Worm (Caenorhabditis elegans) whole organism, early embryonic: ENCODE measurements around the gene Y26E6A.3.

Experiments used
- B0310.2 ChIP-seq: sonication (generic microtip); optimal IDR thresholded peaks from 2 replicates; lab custom pipeline; 2016; ENCODE audit warnings: mild to moderate bottlenecking, missing genetic modification characterization, missing compliant biosample characterization
- aly-1 ChIP-seq: sonication (generic microtip); optimal IDR thresholded peaks from 2 replicates; lab custom pipeline; 2016; ENCODE audit warnings: missing genetic modification characterization, missing compliant biosample characterization
- ama-1 ChIP-seq: fragments of 150-350 bp; optimal IDR thresholded peaks from 2 replicates; lab custom pipeline; 2014
- ceh-13 ChIP-seq: fragments of 200-800 bp; sonication (Bioruptor generic); optimal IDR thresholded peaks from 2 replicates; lab custom pipeline; 2018; ENCODE audit warnings: mild to moderate bottlenecking, missing genetic modification characterization, missing compliant biosample characterization
- ceh-36 ChIP-seq: sonication (generic microtip); optimal IDR thresholded peaks from 2 replicates; lab custom pipeline; 2016; ENCODE audit warnings: missing genetic modification characterization, inconsistent platforms, missing compliant biosample characterization
- flt-1 ChIP-seq: fragments of 200-800 bp; sonication (Bioruptor generic); IDR thresholded peaks from 2 replicates; pipeline ENCODE4 v1.3.6; 2022; ENCODE audit warnings: missing genetic modification characterization, missing compliant biosample characterization
- hmbx-1 ChIP-seq: sonication (generic microtip); optimal IDR thresholded peaks from 2 replicates; lab custom pipeline; 2016; ENCODE audit warnings: mild to moderate bottlenecking, missing genetic modification characterization, missing compliant biosample characterization
- hmg-4 ChIP-seq: fragments of 200-800 bp; sonication (Bioruptor generic); optimal IDR thresholded peaks from 2 replicates; lab custom pipeline; 2018; ENCODE audit warnings: mild to moderate bottlenecking, missing genetic modification characterization, missing compliant biosample characterization
- hnd-1 ChIP-seq: sonication (generic microtip); optimal IDR thresholded peaks from 2 replicates; lab custom pipeline; 2016; ENCODE audit warnings: missing genetic modification characterization, missing compliant biosample characterization
- tbx-11 ChIP-seq: fragments of 200-800 bp; sonication (Bioruptor generic); IDR thresholded peaks from 2 replicates; pipeline ENCODE4 v1.3.6; 2022; ENCODE audit warnings: missing genetic modification characterization, missing compliant biosample characterization
- tra-4 ChIP-seq: sonication (generic microtip); optimal IDR thresholded peaks from 2 replicates; lab custom pipeline; 2017; ENCODE audit warnings: missing genetic modification characterization, missing compliant biosample characterization

- no peak for TF ChIP-seq hnd-1 (tag; lab: Kevin White, UChicago)
- TF ChIP-seq ama-1 (lab: Kevin White, UChicago): no peak
- no peak for TF ChIP-seq tra-4
- no peak for TF ChIP-seq flt-1
- TF ChIP-seq hmbx-1 (tag; lab: Kevin White, UChicago): no peak
- TF ChIP-seq aly-1: no peak
- no peak for TF ChIP-seq ceh-36 (tag; lab: Kevin White, UChicago)
- TF ChIP-seq hmg-4 (GFP tag; lab: Kevin White, UChicago): peak; percentile 69
- TF ChIP-seq B0310.2 (tag; lab: Kevin White, UChicago): no peak
- no peak for TF ChIP-seq ceh-13 (GFP tag; lab: Kevin White, UChicago)
- no peak for TF ChIP-seq tbx-11
These were observed 35.8 kb upstream of the Y26E6A.3 start for ce11 chrX:13945524-13945923.
